Fruit fly (Drosophila melanogaster) whole organism, embryonic: ENCODE results near the gene unc79.

Experiments
- Aef1 ChIP-seq: fragments of 200-800 bp; sonication (Bioruptor generic); IDR thresholded peaks from 3 replicates; pipeline ENCODE4 v1.3.6; 2022; ENCODE audit warnings: missing biosample characterization, missing genetic modification characterization
- Atf6 ChIP-seq: fragments of 200-800 bp; sonication (Bioruptor generic); IDR thresholded peaks from 2 replicates; pipeline ENCODE4 v1.3.6; 2022; ENCODE audit warnings: missing biosample characterization, missing genetic modification characterization
- Bgb ChIP-seq: fragments of 200-800 bp; sonication (Bioruptor generic); IDR thresholded peaks from 2 replicates; pipeline ENCODE4 v1.3.6; 2022; ENCODE audit warnings: missing biosample characterization, missing genetic modification characterization; ENCODE audit not compliant: partially characterized antibody
- CG10274 ChIP-seq: fragments of 200-800 bp; sonication (Bioruptor generic); optimal IDR thresholded peaks from 3 replicates; lab custom pipeline; 2017; ENCODE audit warnings: missing biosample characterization, mild to moderate bottlenecking, missing genetic modification characterization
- CG11093 ChIP-seq: fragments of 200-800 bp; sonication (Bioruptor generic); IDR thresholded peaks from 3 replicates; pipeline ENCODE4 v1.3.6; 2022; ENCODE audit warnings: missing biosample characterization, missing genetic modification characterization
- CG13287 ChIP-seq: fragments of 200-800 bp; sonication (Bioruptor generic); IDR thresholded peaks from 2 replicates; pipeline ENCODE4 v1.3.6; 2022; ENCODE audit warnings: missing biosample characterization, missing genetic modification characterization; ENCODE audit not compliant: partially characterized antibody
- CG15479 ChIP-seq: fragments of 200-800 bp; sonication (Bioruptor generic); optimal IDR thresholded peaks from 3 replicates; lab custom pipeline; 2019; ENCODE audit warnings: missing biosample characterization, mild to moderate bottlenecking, missing genetic modification characterization, moderate library complexity
- CG15696 ChIP-seq: fragments of 200-800 bp; sonication (Bioruptor generic); optimal IDR thresholded peaks from 2 replicates; lab custom pipeline; 2019; ENCODE audit warnings: missing biosample characterization, mild to moderate bottlenecking, missing genetic modification characterization, moderate library complexity
- CG16815 ChIP-seq: fragments of 200-800 bp; sonication (Bioruptor generic); optimal IDR thresholded peaks from 3 replicates; lab custom pipeline; 2017; ENCODE audit warnings: missing biosample characterization, mild to moderate bottlenecking, missing genetic modification characterization
- CG2199 ChIP-seq: fragments of 200-800 bp; sonication (Bioruptor generic); IDR thresholded peaks from 3 replicates; pipeline ENCODE4 v1.3.6; 2022; ENCODE audit warnings: missing biosample characterization, missing genetic modification characterization
- CG30020 ChIP-seq: fragments of 200-800 bp; optimal IDR thresholded peaks from 2 replicates; lab custom pipeline; 2019; ENCODE audit warnings: missing biosample characterization, mild to moderate bottlenecking, missing genetic modification characterization, moderate library complexity
- CG32767 ChIP-seq: fragments of 200-800 bp; sonication (Bioruptor generic); IDR thresholded peaks from 2 replicates; pipeline ENCODE4 v1.3.6; 2022; ENCODE audit warnings: missing biosample characterization, missing genetic modification characterization
- CG3407 ChIP-seq: fragments of 200-800 bp; sonication (Bioruptor generic); optimal IDR thresholded peaks from 2 replicates; lab custom pipeline; 2018; ENCODE audit warnings: missing biosample characterization, mild to moderate bottlenecking, missing genetic modification characterization
- CG34422 ChIP-seq: fragments of 200-800 bp; sonication (Bioruptor generic); IDR thresholded peaks from 3 replicates; pipeline ENCODE4 v1.3.6; 2022; ENCODE audit warnings: missing biosample characterization, missing genetic modification characterization
- CG6813 ChIP-seq: fragments of 200-800 bp; sonication (Bioruptor generic); optimal IDR thresholded peaks from 2 replicates; lab custom pipeline; 2017; ENCODE audit warnings: missing biosample characterization, missing genetic modification characterization, mild to moderate bottlenecking, moderate library complexity, missing genetic modification reagents
- CG8089 ChIP-seq: fragments of 200-800 bp; sonication (Bioruptor generic); optimal IDR thresholded peaks from 3 replicates; lab custom pipeline; 2016; ENCODE audit warnings: missing biosample characterization, missing genetic modification characterization
- CG8281 ChIP-seq: fragments of 200-800 bp; sonication (Bioruptor generic); optimal IDR thresholded peaks from 2 replicates; lab custom pipeline; 2018; ENCODE audit warnings: missing biosample characterization, mild to moderate bottlenecking, missing genetic modification characterization, moderate library complexity
- CG8359 ChIP-seq: fragments of 200-800 bp; sonication (Bioruptor generic); optimal IDR thresholded peaks from 2 replicates; lab custom pipeline; 2017; ENCODE audit warnings: missing biosample characterization, mild to moderate bottlenecking, missing genetic modification characterization, borderline replicate concordance
- CG9215 ChIP-seq: fragments of 200-800 bp; sonication (Bioruptor generic); IDR thresholded peaks from 2 replicates; pipeline ENCODE4 v1.3.6; 2022; ENCODE audit warnings: missing biosample characterization, missing genetic modification characterization
- Dfd ChIP-seq, 2 experiments: fragments of >200 bp; optimal IDR thresholded peaks; 2 replicates each; lab custom pipeline; 2017; ENCODE audit warnings: missing biosample characterization in 2 of 2, missing genetic modification characterization in 2 of 2
- Mad ChIP-seq: fragments of 200-800 bp; sonication (Bioruptor generic); optimal IDR thresholded peaks from 2 replicates; lab custom pipeline; 2016; ENCODE audit warnings: missing biosample characterization, missing genetic modification characterization
- Sox100B ChIP-seq: fragments of 200-800 bp; sonication (Bioruptor generic); optimal IDR thresholded peaks from 3 replicates; lab custom pipeline; 2018; ENCODE audit warnings: missing biosample characterization, mild to moderate bottlenecking, missing genetic modification characterization
- Ssrp ChIP-seq: fragments of 200-800 bp; sonication (Bioruptor generic); optimal IDR thresholded peaks from 2 replicates; lab custom pipeline; 2018; ENCODE audit warnings: missing biosample characterization, mild to moderate bottlenecking, missing genetic modification characterization, moderate library complexity
- ac ChIP-seq: fragments of 200-800 bp; sonication (Bioruptor generic); optimal IDR thresholded peaks from 3 replicates; lab custom pipeline; 2017; ENCODE audit warnings: missing biosample characterization, mild to moderate bottlenecking, missing genetic modification characterization
- chinmo ChIP-seq: fragments of 200-800 bp; sonication (Bioruptor generic); IDR thresholded peaks from 4 replicates; pipeline ENCODE4 v1.3.6; 2022; ENCODE audit warnings: missing biosample characterization, missing genetic modification characterization; ENCODE audit not compliant: partially characterized antibody
- corto ChIP-seq: fragments of 200-800 bp; sonication (Bioruptor generic); optimal IDR thresholded peaks from 2 replicates; lab custom pipeline; 2016; ENCODE audit warnings: missing biosample characterization, mild to moderate bottlenecking, missing genetic modification characterization, moderate library complexity
- crol ChIP-seq: fragments of 200-800 bp; sonication (Bioruptor generic); IDR thresholded peaks from 2 replicates; pipeline ENCODE4 v1.3.6; 2022; ENCODE audit warnings: missing biosample characterization, missing genetic modification characterization
- crp ChIP-seq, 2 experiments: fragments of 200-800 bp; sonication (Bioruptor generic); optimal IDR thresholded peaks; 2 replicates in 1 of 2; 3 replicates in 1 of 2; lab custom pipeline; 2017; ENCODE audit warnings: missing biosample characterization in 2 of 2, missing genetic modification characterization in 2 of 2, mild to moderate bottlenecking in 1 of 2, moderate library complexity in 1 of 2
- da ChIP-seq: fragments of 200-800 bp; sonication (Bioruptor generic); optimal IDR thresholded peaks from 2 replicates; lab custom pipeline; 2016; ENCODE audit warnings: missing biosample characterization, missing genetic modification characterization
- ewg ChIP-seq: fragments of 200-800 bp; sonication (Bioruptor generic); optimal IDR thresholded peaks from 3 replicates; lab custom pipeline; 2017; ENCODE audit warnings: mild to moderate bottlenecking, missing biosample characterization, missing genetic modification reagents, missing genetic modification characterization
- fd102C ChIP-seq: fragments of 200-800 bp; sonication (Bioruptor generic); optimal IDR thresholded peaks from 2 replicates; lab custom pipeline; 2018; ENCODE audit warnings: missing biosample characterization, mild to moderate bottlenecking, missing genetic modification characterization, moderate library complexity
- grau ChIP-seq: fragments of 200-800 bp; optimal IDR thresholded peaks from 3 replicates; lab custom pipeline; 2019; ENCODE audit warnings: missing biosample characterization, mild to moderate bottlenecking, missing genetic modification characterization, moderate library complexity
- grn ChIP-seq: fragments of 200-800 bp; sonication (Bioruptor generic); optimal IDR thresholded peaks from 3 replicates; lab custom pipeline; 2017; ENCODE audit warnings: missing biosample characterization, missing genetic modification characterization
- gt ChIP-seq: fragments of 200-800 bp; sonication (Bioruptor generic); IDR thresholded peaks from 2 replicates; pipeline ENCODE4 v1.3.6; 2022; ENCODE audit warnings: missing biosample characterization, missing genetic modification characterization
- her ChIP-seq: fragments of 200-800 bp; sonication (Bioruptor generic); optimal IDR thresholded peaks from 2 replicates; lab custom pipeline; 2016; ENCODE audit warnings: missing biosample characterization, missing genetic modification characterization
- lov ChIP-seq, 2 experiments: fragments of 200-800 bp in 1 of 2; fragments of >200 bp in 1 of 2; sonication (Bioruptor generic) in 1 of 2; IDR thresholded peaks in 1 of 2; optimal IDR thresholded peaks in 1 of 2; 2 replicates in 1 of 2; 3 replicates in 1 of 2; pipeline versions ENCODE4 v1.3.6 to Lab custom; 2017 to 2022; ENCODE audit warnings: missing biosample characterization in 1 of 2, missing genetic modification characterization in 1 of 2
- nerfin-1 ChIP-seq: fragments of 200-800 bp; sonication (Bioruptor generic); optimal IDR thresholded peaks from 3 replicates; lab custom pipeline; 2019; ENCODE audit warnings: missing biosample characterization, mild to moderate bottlenecking, missing genetic modification characterization, moderate library complexity
- oc ChIP-seq: fragments of 200-800 bp; sonication (Bioruptor generic); optimal IDR thresholded peaks from 2 replicates; lab custom pipeline; 2018; ENCODE audit warnings: missing biosample characterization, mild to moderate bottlenecking, missing genetic modification characterization, moderate library complexity
- scrt ChIP-seq: fragments of 200-800 bp; sonication (Bioruptor generic); optimal IDR thresholded peaks from 2 replicates; lab custom pipeline; 2018; ENCODE audit warnings: missing biosample characterization, mild to moderate bottlenecking, missing genetic modification characterization, moderate library complexity
- sens ChIP-seq: fragments of 200-800 bp; sonication (Bioruptor generic); peaks from one replicate; lab custom pipeline; 2016; ENCODE audit warnings: missing biosample characterization, missing genetic modification characterization
- so ChIP-seq: fragments of 200-800 bp; sonication (Bioruptor generic); IDR thresholded peaks from 3 replicates; pipeline ENCODE4 v1.3.6; 2022; ENCODE audit warnings: missing biosample characterization, missing genetic modification characterization
- sr ChIP-seq: fragments of 200-800 bp; sonication (Bioruptor generic); IDR thresholded peaks from 3 replicates; pipeline ENCODE4 v1.3.6; 2022; ENCODE audit warnings: missing biosample characterization, missing genetic modification characterization
- twi ChIP-seq: fragments of 200-800 bp; optimal IDR thresholded peaks from 2 replicates; lab custom pipeline; 2019; ENCODE audit warnings: missing biosample characterization, mild to moderate bottlenecking, missing genetic modification characterization, moderate library complexity
- unc-4 ChIP-seq: fragments of 200-800 bp; sonication (Bioruptor generic); IDR thresholded peaks from 2 replicates; pipeline ENCODE4 v1.3.6; 2022; ENCODE audit warnings: missing biosample characterization, missing genetic modification characterization; ENCODE audit not compliant: partially characterized antibody
- wor ChIP-seq: fragments of 200-800 bp; sonication (Bioruptor generic); IDR thresholded peaks from 2 replicates; pipeline ENCODE4 v1.3.6; 2022; ENCODE audit warnings: missing biosample characterization, missing genetic modification characterization

unc79 gene

dm6 chr3R:19246080-19246637, at the start of gene unc79:
Gene unc79, minus strand, starts transcription at chr3R:19246130.
- TF ChIP-seq da (GFP tag; lab: Kevin White, UChicago): no peak
- peak in 1 of 2 experiments; percentile 55 for TF ChIP-seq crp (GFP tag; optimal IDR thresholded peaks at IDR 0.05; lab: Kevin White, UChicago)
- no peak for TF ChIP-seq CG30020 (tag; lab: Kevin White, UChicago)
- TF ChIP-seq CG11093: no peak
- peak; percentile 91 for TF ChIP-seq ewg (GFP tag; lab: Kevin White, UChicago)
- TF ChIP-seq CG15479 (GFP tag; lab: Kevin White, UChicago): peak; percentile 57
- peak; percentile 18; the same call in 1 of the 2 replicates for TF ChIP-seq CG13287 (GFP tag; lab: Robert Waterston, UW)
- TF ChIP-seq grau (tag; lab: Kevin White, UChicago): no peak
- peak; percentile 20 for TF ChIP-seq sens
- no peak for TF ChIP-seq CG10274 (GFP tag; lab: Kevin White, UChicago)
- peak; percentile 27 for TF ChIP-seq CG6813 (GFP tag; lab: Kevin White, UChicago)
- TF ChIP-seq scrt: peak; percentile 100
- no peak for TF ChIP-seq so (GFP tag; lab: Robert Waterston, UW)
- peak; percentile 54 for TF ChIP-seq CG15696
- TF ChIP-seq CG32767 (GFP tag; lab: Robert Waterston, UW): peak; percentile 54; the same call in 1 of the 2 replicates
- peak; percentile 91 for TF ChIP-seq nerfin-1 (tag; lab: Kevin White, UChicago)
- TF ChIP-seq ac (GFP tag; lab: Kevin White, UChicago): peak; percentile 28
- no peak for TF ChIP-seq Atf6 (GFP tag; lab: Robert Waterston, UW)
- peak; percentile 51; the same call in 1 of the 3 replicates for TF ChIP-seq CG34422 (GFP tag; lab: Robert Waterston, UW)
- peak; percentile 5 for TF ChIP-seq grn (GFP tag; lab: Kevin White, UChicago)
- TF ChIP-seq twi (tag; lab: Kevin White, UChicago): peak; percentile 48
- no peak for TF ChIP-seq CG2199 (GFP tag; lab: Robert Waterston, UW)
- TF ChIP-seq unc-4 (GFP tag; lab: Robert Waterston, UW): 0 out of 2 replicates have a peak, but pooled peaks have one; percentile 23
- TF ChIP-seq fd102C: peak; percentile 70
- no peak for TF ChIP-seq CG16815 (GFP tag; lab: Kevin White, UChicago)

dm6 chr3R:19293873-19294272, 47.9 kb upstream of the unc79 start:
- no peak for TF ChIP-seq wor (GFP tag; lab: Robert Waterston, UW)
- 0 out of 3 replicates have a peak, but pooled peaks have one; percentile 44 for TF ChIP-seq sr (GFP tag; lab: Robert Waterston, UW)
- no peak for TF ChIP-seq gt
- TF ChIP-seq CG3407: no peak
- no peak for TF ChIP-seq Aef1 (GFP tag; lab: Robert Waterston, UW)
- no peak for TF ChIP-seq Dfd (GFP tag; optimal IDR thresholded peaks at IDR 0.05; lab: Kevin White, UChicago)
- no peak for TF ChIP-seq CG8359 (GFP tag; lab: Kevin White, UChicago)
- TF ChIP-seq Bgb (GFP tag; lab: Robert Waterston, UW): no peak
- no peak for TF ChIP-seq Mad (GFP tag; lab: Kevin White, UChicago)
- TF ChIP-seq corto: no peak
- TF ChIP-seq chinmo (GFP tag; lab: Robert Waterston, UW): 0 out of 4 replicates have a peak, but pooled peaks have one; percentile 35
- TF ChIP-seq CG8281: no peak
- TF ChIP-seq oc (tag; lab: Kevin White, UChicago): peak; percentile 61
- TF ChIP-seq Sox100B (GFP tag; lab: Kevin White, UChicago): no peak
- no peak for TF ChIP-seq lov (optimal IDR thresholded peaks at IDR 0.05; lab: Kevin White, UChicago)
- TF ChIP-seq lov (GFP tag; IDR thresholded peaks at IDR 0.05; lab: Robert Waterston, UW): 0 out of 3 replicates have a peak, but pooled peaks have one; percentile 53
- TF ChIP-seq CG9215: no peak
- no peak for TF ChIP-seq Ssrp
- TF ChIP-seq her (GFP tag; lab: Kevin White, UChicago): no peak
- peak; percentile 4 for TF ChIP-seq CG8089 (GFP tag; lab: Kevin White, UChicago)
- peak; percentile 64 for TF ChIP-seq crol (GFP tag; lab: Robert Waterston, UW)
